Worm (Caenorhabditis elegans) whole organism, mixed stage, embryonic: ENCODE data around the gene K05G3.2.

Experiments used
- M03D4.4 ChIP-seq: sonication (generic microtip); optimal IDR thresholded peaks from 2 replicates; lab custom pipeline; 2017; ENCODE audit warnings: mild to moderate bottlenecking, missing genetic modification characterization, missing compliant biosample characterization
- blmp-1 ChIP-seq: fragments of 150-350 bp; optimal IDR thresholded peaks from 2 replicates; lab custom pipeline; 2014; ENCODE audit warnings: missing biosample characterization, missing genetic modification characterization
- ceh-39 ChIP-seq: fragments of 150-350 bp; optimal IDR thresholded peaks from 2 replicates; lab custom pipeline; 2014; ENCODE audit warnings: missing biosample characterization, missing genetic modification characterization
- ceh-43 ChIP-seq: fragments of 200-800 bp; sonication (Bioruptor generic); optimal IDR thresholded peaks from 2 replicates; lab custom pipeline; 2018; ENCODE audit warnings: mild to moderate bottlenecking, missing genetic modification characterization, moderate library complexity, missing compliant biosample characterization
- ceh-83 ChIP-seq: fragments of 200-800 bp; sonication (Bioruptor generic); optimal IDR thresholded peaks from 2 replicates; lab custom pipeline; 2018; ENCODE audit warnings: mild to moderate bottlenecking, missing genetic modification characterization, missing compliant biosample characterization
- ces-1 ChIP-seq: fragments of 150-350 bp; optimal IDR thresholded peaks from 2 replicates; lab custom pipeline; 2014; ENCODE audit warnings: missing biosample characterization, missing genetic modification reagents, missing genetic modification characterization
- cnd-1 ChIP-seq: fragments of 200-800 bp; sonication (Bioruptor generic); optimal IDR thresholded peaks from 2 replicates; lab custom pipeline; 2018; ENCODE audit warnings: mild to moderate bottlenecking, missing genetic modification characterization, missing compliant biosample characterization
- drap-1 ChIP-seq: fragments of 200-800 bp; sonication (Bioruptor generic); optimal IDR thresholded peaks from 3 replicates; lab custom pipeline; 2018; ENCODE audit warnings: mild to moderate bottlenecking, missing genetic modification characterization, missing compliant biosample characterization
- elt-1 ChIP-seq: sonication (generic microtip); optimal IDR thresholded peaks from 2 replicates; lab custom pipeline; 2017; ENCODE audit warnings: missing genetic modification characterization, mild to moderate bottlenecking, missing compliant biosample characterization, antibody characterized with exemption, moderate library complexity, borderline replicate concordance; ENCODE audit not compliant: insufficient read depth
- elt-3 ChIP-seq: fragments of 150-350 bp; optimal IDR thresholded peaks from 2 replicates; lab custom pipeline; 2014; ENCODE audit warnings: missing biosample characterization, missing genetic modification characterization
- flh-1 ChIP-seq: fragments of 200-800 bp; sonication (Bioruptor generic); optimal IDR thresholded peaks from 2 replicates; lab custom pipeline; 2018; ENCODE audit warnings: mild to moderate bottlenecking, missing genetic modification characterization, moderate library complexity, missing compliant biosample characterization
- ham-2 ChIP-seq: fragments of 200-800 bp; sonication (Bioruptor generic); optimal IDR thresholded peaks from 2 replicates; lab custom pipeline; 2018; ENCODE audit warnings: mild to moderate bottlenecking, missing genetic modification characterization, missing compliant biosample characterization
- hlh-1 ChIP-seq: fragments of 150-350 bp; optimal IDR thresholded peaks from 2 replicates; lab custom pipeline; 2014; ENCODE audit warnings: missing biosample characterization, missing genetic modification reagents, missing genetic modification characterization
- lin-13 ChIP-seq: fragments of 150-350 bp; optimal IDR thresholded peaks from 2 replicates; lab custom pipeline; 2014; ENCODE audit warnings: missing biosample characterization, missing genetic modification characterization
- lin-32 ChIP-seq: fragments of 200-800 bp; sonication (Bioruptor generic); optimal IDR thresholded peaks from 2 replicates; lab custom pipeline; 2018; ENCODE audit warnings: mild to moderate bottlenecking, missing genetic modification characterization, missing compliant biosample characterization
- lsy-2 ChIP-seq: fragments of 150-350 bp; optimal IDR thresholded peaks from 2 replicates; lab custom pipeline; 2014; ENCODE audit warnings: missing biosample characterization, missing genetic modification characterization
- mab-5 ChIP-seq: fragments of 150-350 bp; optimal IDR thresholded peaks from 2 replicates; lab custom pipeline; 2014; ENCODE audit warnings: missing biosample characterization, missing genetic modification characterization
- mep-1 ChIP-seq: fragments of 150-350 bp; optimal IDR thresholded peaks from 2 replicates; lab custom pipeline; 2017; ENCODE audit warnings: missing biosample characterization, missing genetic modification reagents, missing genetic modification characterization, inconsistent platforms
- mls-2 ChIP-seq: sonication (generic microtip); optimal IDR thresholded peaks from 2 replicates; lab custom pipeline; 2016; ENCODE audit warnings: mild to moderate bottlenecking, missing genetic modification characterization, moderate library complexity, missing compliant biosample characterization
- nhr-12 ChIP-seq: fragments of 150-350 bp; optimal IDR thresholded peaks from 2 replicates; lab custom pipeline; 2014; ENCODE audit warnings: missing biosample characterization, missing genetic modification characterization
- nhr-2 ChIP-seq: fragments of 150-350 bp; optimal IDR thresholded peaks from 2 replicates; lab custom pipeline; 2014; ENCODE audit warnings: missing biosample characterization, missing genetic modification characterization
- nhr-237 ChIP-seq: fragments of 150-350 bp; optimal IDR thresholded peaks from 2 replicates; lab custom pipeline; 2014; ENCODE audit warnings: missing biosample characterization, missing genetic modification characterization
- nhr-28 ChIP-seq: fragments of 150-350 bp; optimal IDR thresholded peaks from 2 replicates; lab custom pipeline; 2014; ENCODE audit warnings: missing biosample characterization, missing genetic modification characterization
- nhr-76 ChIP-seq: sonication (generic microtip); optimal IDR thresholded peaks from 2 replicates; lab custom pipeline; 2017; ENCODE audit warnings: missing biosample characterization, missing genetic modification characterization
- pha-4 ChIP-seq: fragments of 150-350 bp; optimal IDR thresholded peaks from 2 replicates; lab custom pipeline; 2018; ENCODE audit warnings: missing biosample characterization, missing genetic modification reagents, missing genetic modification characterization
- sem-2 ChIP-seq: fragments of 200-800 bp; sonication (Bioruptor generic); optimal IDR thresholded peaks from 2 replicates; lab custom pipeline; 2018; ENCODE audit warnings: mild to moderate bottlenecking, missing genetic modification characterization, missing compliant biosample characterization
- snpc-4 ChIP-seq: fragments of 150-350 bp; optimal IDR thresholded peaks from 2 replicates; lab custom pipeline; 2014; ENCODE audit warnings: missing biosample characterization, missing genetic modification characterization
- sptf-1 ChIP-seq: sonication (generic microtip); optimal IDR thresholded peaks from 2 replicates; lab custom pipeline; 2017; ENCODE audit warnings: mild to moderate bottlenecking, missing genetic modification characterization, moderate library complexity, missing compliant biosample characterization
- tbx-8 ChIP-seq: fragments of 200-800 bp; sonication (Bioruptor generic); optimal IDR thresholded peaks from 2 replicates; lab custom pipeline; 2018; ENCODE audit warnings: mild to moderate bottlenecking, missing genetic modification characterization, moderate library complexity, missing compliant biosample characterization
- unc-120 ChIP-seq: sonication (generic microtip); optimal IDR thresholded peaks from 2 replicates; lab custom pipeline; 2017; ENCODE audit warnings: missing genetic modification characterization, missing compliant biosample characterization; ENCODE audit not compliant: poor library complexity, severe bottlenecking
- unc-39 ChIP-seq: fragments of 150-350 bp; optimal IDR thresholded peaks from 2 replicates; lab custom pipeline; 2014; ENCODE audit warnings: missing biosample characterization, missing genetic modification characterization
- unc-62 ChIP-seq: fragments of 150-350 bp; optimal IDR thresholded peaks from 2 replicates; lab custom pipeline; 2014; ENCODE audit warnings: missing biosample characterization, missing genetic modification reagents, missing genetic modification characterization
- zip-8 ChIP-seq: fragments of 150-350 bp; optimal IDR thresholded peaks from 2 replicates; lab custom pipeline; 2014; ENCODE audit warnings: missing biosample characterization, missing genetic modification characterization
- ztf-11 ChIP-seq: fragments of 150-350 bp; optimal IDR thresholded peaks from 2 replicates; lab custom pipeline; 2014; ENCODE audit warnings: missing biosample characterization, missing genetic modification characterization

K05G3.2 gene

ce11 chrX:16534564-16534963 lies 39.8 kb downstream of the K05G3.2 start:
- peak; percentile 23 for TF ChIP-seq lsy-2
- peak; percentile 99 for TF ChIP-seq unc-62 (GFP tag; lab: Kevin White, UChicago)
- peak; percentile 96 for TF ChIP-seq unc-120 (tag; lab: Kevin White, UChicago)
- TF ChIP-seq nhr-237, result no peak
- TF ChIP-seq hlh-1 (tag; lab: Kevin White, UChicago), result peak; percentile 99
- TF ChIP-seq pha-4 (tag; lab: Kevin White, UChicago), result no peak

ce11 chrX:16535192-16535591 lies 40.5 kb downstream of the K05G3.2 start:
- TF ChIP-seq hlh-1 (tag; lab: Kevin White, UChicago) (peak; percentile 73), tbx-8 (no peak)

- TF ChIP-seq sem-2 (GFP tag; lab: Kevin White, UChicago) (no peak), ceh-39 (tag; lab: Kevin White, UChicago) (no peak), zip-8 (no peak), elt-3 (no peak), cnd-1 (tag; lab: Kevin White, UChicago) (no peak), unc-120 (tag; lab: Kevin White, UChicago) (peak; percentile 68), mep-1 (tag; lab: Kevin White, UChicago) (no peak), ceh-83 (GFP tag; lab: Kevin White, UChicago) (no peak), elt-1 (no peak), mls-2 (tag; lab: Kevin White, UChicago) (no peak), M03D4.4 (peak; percentile 32), hlh-1 (tag; lab: Kevin White, UChicago) (peak; percentile 78), sptf-1 (tag; lab: Kevin White, UChicago) (no peak), nhr-237 (no peak), lin-32 (no peak), tbx-8 (no peak), unc-39 (tag; lab: Kevin White, UChicago) (no peak), snpc-4 (tag; lab: Kevin White, UChicago) (no peak), ham-2 (no peak)
- TF ChIP-seq, all 35 proteins: peak for 3
Measured at ce11 chrX:16536230-16536940, 41.7 kb downstream of the K05G3.2 start, which contains the start of gene pat-9. Gene pat-9, plus strand, starts transcription at chrX:16536890.

ce11 chrX:16540374-16540773 lies 45.6 kb downstream of the K05G3.2 start, which contains the start of gene osm-1:
Gene osm-1, plus strand, starts transcription at chrX:16540674.
- TF ChIP-seq elt-1, result no peak
- no peak for TF ChIP-seq drap-1 (GFP tag; lab: Kevin White, UChicago)
- TF ChIP-seq pha-4 (tag; lab: Kevin White, UChicago), result no peak
- no peak for TF ChIP-seq ceh-83 (GFP tag; lab: Kevin White, UChicago)
- no peak for TF ChIP-seq sem-2 (GFP tag; lab: Kevin White, UChicago)
- TF ChIP-seq nhr-76 (tag; lab: Kevin White, UChicago), result no peak
- no peak for TF ChIP-seq nhr-12 (tag; lab: Kevin White, UChicago)
- TF ChIP-seq nhr-2 (tag; lab: Kevin White, UChicago), result no peak
- TF ChIP-seq ztf-11 (tag; lab: Kevin White, UChicago), result no peak
- TF ChIP-seq ces-1 (GFP tag; lab: Kevin White, UChicago), result no peak
- TF ChIP-seq blmp-1 (tag; lab: Kevin White, UChicago), result no peak
- TF ChIP-seq M03D4.4, result no peak
- TF ChIP-seq mls-2 (tag; lab: Kevin White, UChicago), result no peak
- no peak for TF ChIP-seq lin-32
- TF ChIP-seq mab-5 (tag; lab: Kevin White, UChicago), result no peak
- TF ChIP-seq cnd-1 (tag; lab: Kevin White, UChicago), result no peak
- TF ChIP-seq ceh-43 (GFP tag; lab: Kevin White, UChicago), result no peak
- TF ChIP-seq mep-1 (tag; lab: Kevin White, UChicago), result no peak
- TF ChIP-seq lsy-2, result no peak
- no peak for TF ChIP-seq flh-1 (GFP tag; lab: Kevin White, UChicago)

ce11 chrX:16543887-16544286 lies 49.2 kb downstream of the K05G3.2 start:
- TF ChIP-seq cnd-1 (tag; lab: Kevin White, UChicago) (no peak), nhr-28 (no peak), mab-5 (tag; lab: Kevin White, UChicago) (no peak), lin-32 (no peak), unc-62 (GFP tag; lab: Kevin White, UChicago) (no peak), unc-120 (tag; lab: Kevin White, UChicago) (no peak), pha-4 (tag; lab: Kevin White, UChicago) (no peak), ceh-83 (GFP tag; lab: Kevin White, UChicago) (no peak), lin-13 (tag; lab: Kevin White, UChicago) (no peak), flh-1 (GFP tag; lab: Kevin White, UChicago) (no peak), sem-2 (GFP tag; lab: Kevin White, UChicago) (no peak), unc-39 (tag; lab: Kevin White, UChicago) (no peak), drap-1 (GFP tag; lab: Kevin White, UChicago) (no peak), ham-2 (no peak), lsy-2 (no peak), ces-1 (GFP tag; lab: Kevin White, UChicago) (no peak), nhr-2 (tag; lab: Kevin White, UChicago) (no peak), nhr-12 (tag; lab: Kevin White, UChicago) (no peak)
